Fruit fly (Drosophila melanogaster) whole organism, embryonic: Measurements from ENCODE around the gene CG1632.
A peak's percentile ranks its signal among the peaks of the same experiment; 100 is the strongest.

Experiments used
- ATbp ChIP-seq: fragments of 200-800 bp; sonication (Bioruptor generic); optimal IDR thresholded peaks from 2 replicates; lab custom pipeline; 2017; ENCODE audit warnings: missing biosample characterization, mild to moderate bottlenecking, missing genetic modification characterization, missing genetic modification reagents
- Ada2b ChIP-seq: fragments of 200-800 bp; sonication (Bioruptor generic); IDR thresholded peaks from 2 replicates; pipeline ENCODE4 v1.3.6; 2022; ENCODE audit warnings: missing biosample characterization, missing genetic modification characterization
- BEAF-32 ChIP-seq: fragments of 200-800 bp; sonication (Bioruptor generic); optimal IDR thresholded peaks from 3 replicates; lab custom pipeline; 2017; ENCODE audit warnings: missing biosample characterization, missing genetic modification characterization, mild to moderate bottlenecking, moderate library complexity, missing genetic modification reagents
- CG12659 ChIP-seq: fragments of 200-800 bp; sonication (Bioruptor generic); optimal IDR thresholded peaks from 3 replicates; lab custom pipeline; 2017; ENCODE audit warnings: mild to moderate bottlenecking, missing biosample characterization, missing genetic modification reagents, missing genetic modification characterization
- CG12744 ChIP-seq: fragments of 200-800 bp; sonication (Bioruptor generic); optimal IDR thresholded peaks from 2 replicates; lab custom pipeline; 2016; ENCODE audit warnings: missing biosample characterization, missing genetic modification characterization
- CG13287 ChIP-seq: fragments of 200-800 bp; sonication (Bioruptor generic); IDR thresholded peaks from 2 replicates; pipeline ENCODE4 v1.3.6; 2022; ENCODE audit warnings: missing biosample characterization, missing genetic modification characterization; ENCODE audit not compliant: partially characterized antibody
- CG14860 ChIP-seq: fragments of 200-800 bp; sonication (Bioruptor generic); IDR thresholded peaks from 3 replicates; pipeline ENCODE4 v1.3.6; 2022; ENCODE audit warnings: missing biosample characterization, missing genetic modification characterization; ENCODE audit not compliant: partially characterized antibody
- CG15514 ChIP-seq: fragments of 200-800 bp; sonication (Bioruptor generic); optimal IDR thresholded peaks from 3 replicates; lab custom pipeline; 2017; ENCODE audit warnings: missing biosample characterization, missing genetic modification characterization, mild to moderate bottlenecking, moderate library complexity, missing genetic modification reagents
- CG16813 ChIP-seq: fragments of 200-800 bp; sonication (Bioruptor generic); IDR thresholded peaks from 3 replicates; pipeline ENCODE4 v1.3.6; 2022; ENCODE audit warnings: missing biosample characterization, missing genetic modification characterization; ENCODE audit not compliant: partially characterized antibody
- CG2116 ChIP-seq: fragments of 200-800 bp; sonication (Bioruptor generic); optimal IDR thresholded peaks from 3 replicates; lab custom pipeline; 2018; ENCODE audit warnings: missing biosample characterization, mild to moderate bottlenecking, missing genetic modification characterization
- CG2129 ChIP-seq: fragments of 200-800 bp; sonication (Bioruptor generic); IDR thresholded peaks from 2 replicates; pipeline ENCODE4 v1.3.6; 2022; ENCODE audit warnings: missing biosample characterization, missing genetic modification characterization; ENCODE audit not compliant: partially characterized antibody
- CG30403 ChIP-seq: fragments of 200-800 bp; sonication (Bioruptor generic); optimal IDR thresholded peaks from 3 replicates; lab custom pipeline; 2016; ENCODE audit warnings: missing biosample characterization, missing genetic modification characterization
- CG33557 ChIP-seq: fragments of 200-800 bp; sonication (Bioruptor generic); optimal IDR thresholded peaks from 2 replicates; lab custom pipeline; 2019; ENCODE audit warnings: missing biosample characterization, mild to moderate bottlenecking, missing genetic modification characterization, moderate library complexity
- CG7839 ChIP-seq: fragments of 200-800 bp; sonication (Bioruptor generic); optimal IDR thresholded peaks from 3 replicates; lab custom pipeline; 2018; ENCODE audit warnings: missing biosample characterization, mild to moderate bottlenecking, missing genetic modification characterization, moderate library complexity
- CG7963 ChIP-seq: fragments of 200-800 bp; sonication (Bioruptor generic); IDR thresholded peaks from 3 replicates; pipeline ENCODE4 v1.3.6; 2022; ENCODE audit warnings: missing biosample characterization, missing genetic modification characterization; ENCODE audit not compliant: partially characterized antibody
- D ChIP-seq, 2 experiments: fragments of 200-800 bp in 1 of 2; fragments of >200 bp in 1 of 2; sonication (Bioruptor generic) in 1 of 2; optimal IDR thresholded peaks; 2 replicates in 1 of 2; 3 replicates in 1 of 2; lab custom pipeline; 2017; ENCODE audit warnings: mild to moderate bottlenecking in 1 of 2, missing biosample characterization in 1 of 2, missing genetic modification characterization in 1 of 2, missing genetic modification reagents in 1 of 2
- Dll ChIP-seq: fragments of 200-800 bp; sonication (Bioruptor generic); IDR thresholded peaks from 4 replicates; pipeline ENCODE4 v1.3.6; 2022; ENCODE audit warnings: missing biosample characterization, missing genetic modification characterization; ENCODE audit not compliant: partially characterized antibody
- Doc2 ChIP-seq: fragments of 200-800 bp; sonication (Bioruptor generic); IDR thresholded peaks from 2 replicates; pipeline ENCODE4 v1.3.6; 2022; ENCODE audit warnings: missing biosample characterization, missing genetic modification characterization
- Fer1 ChIP-seq: fragments of 200-800 bp; sonication (Bioruptor generic); optimal IDR thresholded peaks from 2 replicates; lab custom pipeline; 2017; ENCODE audit warnings: missing biosample characterization, mild to moderate bottlenecking, missing genetic modification characterization
- Fer3 ChIP-seq: fragments of 200-800 bp; sonication (Bioruptor generic); optimal IDR thresholded peaks from 2 replicates; lab custom pipeline; 2018; ENCODE audit warnings: missing biosample characterization, mild to moderate bottlenecking, missing genetic modification characterization, moderate library complexity
- Gsc ChIP-seq: fragments of 200-800 bp; sonication (Bioruptor generic); IDR thresholded peaks from 2 replicates; pipeline ENCODE4 v1.3.6; 2022; ENCODE audit warnings: missing biosample characterization, missing genetic modification characterization
- HLH4C ChIP-seq: fragments of 200-800 bp; sonication (Bioruptor generic); IDR thresholded peaks from 3 replicates; pipeline ENCODE4 v1.3.6; 2022; ENCODE audit warnings: missing biosample characterization, missing genetic modification characterization; ENCODE audit not compliant: partially characterized antibody
- Lhr ChIP-seq: fragments of 200-800 bp; sonication (Bioruptor generic); optimal IDR thresholded peaks from 3 replicates; lab custom pipeline; 2017; ENCODE audit warnings: mild to moderate bottlenecking, missing biosample characterization, missing genetic modification reagents, missing genetic modification characterization
- Lpt ChIP-seq: fragments of >200 bp; optimal IDR thresholded peaks from 2 replicates; lab custom pipeline; 2018; ENCODE audit warnings: missing biosample characterization, missing genetic modification characterization
- Opbp ChIP-seq: fragments of 200-800 bp; sonication (Bioruptor generic); IDR thresholded peaks from 3 replicates; pipeline ENCODE4 v1.3.6; 2022; ENCODE audit warnings: missing biosample characterization, missing genetic modification characterization; ENCODE audit not compliant: partially characterized antibody
- Pdp1 ChIP-seq, 2 experiments: fragments of 200-800 bp; sonication (Bioruptor generic); optimal IDR thresholded peaks; 3 replicates each; lab custom pipeline; 2016; ENCODE audit warnings: missing biosample characterization in 2 of 2, missing genetic modification characterization in 2 of 2, mild to moderate bottlenecking in 1 of 2, moderate library complexity in 1 of 2
- Ravus ChIP-seq: fragments of 200-800 bp; sonication (Bioruptor generic); IDR thresholded peaks from 2 replicates; pipeline ENCODE4 v1.3.6; 2022; ENCODE audit warnings: missing biosample characterization, missing genetic modification characterization
- Rx ChIP-seq: fragments of 200-800 bp; sonication (Bioruptor generic); IDR thresholded peaks from 2 replicates; pipeline ENCODE4 v1.3.6; 2022; ENCODE audit warnings: missing biosample characterization, missing genetic modification characterization
- Sox102F ChIP-seq: fragments of 200-800 bp; sonication (Bioruptor generic); optimal IDR thresholded peaks from 2 replicates; lab custom pipeline; 2018; ENCODE audit warnings: missing biosample characterization, mild to moderate bottlenecking, missing genetic modification characterization, moderate library complexity
- ara ChIP-seq: fragments of 200-800 bp; sonication (Bioruptor generic); IDR thresholded peaks from 2 replicates; pipeline ENCODE4 v1.3.6; 2022; ENCODE audit warnings: missing biosample characterization, missing genetic modification characterization
- caup ChIP-seq: fragments of 200-800 bp; sonication (Bioruptor generic); optimal IDR thresholded peaks from 3 replicates; lab custom pipeline; 2017; ENCODE audit warnings: missing biosample characterization, mild to moderate bottlenecking, missing genetic modification characterization, moderate library complexity; ENCODE audit not compliant: severe bottlenecking
- croc ChIP-seq: fragments of 200-800 bp; sonication (Bioruptor generic); conservative IDR thresholded peaks from 3 replicates; pipeline ENCODE4 v1.3.6; 2022; ENCODE audit warnings: missing biosample characterization, missing genetic modification characterization
- fd3F ChIP-seq: fragments of 200-800 bp; sonication (Bioruptor generic); optimal IDR thresholded peaks from 2 replicates; lab custom pipeline; 2018; ENCODE audit warnings: missing biosample characterization, mild to moderate bottlenecking, missing genetic modification characterization, moderate library complexity
- grn ChIP-seq: fragments of 200-800 bp; sonication (Bioruptor generic); optimal IDR thresholded peaks from 3 replicates; lab custom pipeline; 2017; ENCODE audit warnings: missing biosample characterization, missing genetic modification characterization
- knrl ChIP-seq: fragments of 200-800 bp; sonication (Bioruptor generic); IDR thresholded peaks from 3 replicates; pipeline ENCODE4 v1.3.6; 2022; ENCODE audit warnings: missing biosample characterization, missing genetic modification characterization; ENCODE audit not compliant: partially characterized antibody
- mam ChIP-seq: fragments of 200-800 bp; sonication (Bioruptor generic); optimal IDR thresholded peaks from 3 replicates; lab custom pipeline; 2016; ENCODE audit warnings: missing biosample characterization, missing genetic modification characterization
- oc ChIP-seq: fragments of 200-800 bp; sonication (Bioruptor generic); optimal IDR thresholded peaks from 2 replicates; lab custom pipeline; 2018; ENCODE audit warnings: missing biosample characterization, mild to moderate bottlenecking, missing genetic modification characterization, moderate library complexity
- pita ChIP-seq: fragments of 200-800 bp; sonication (Bioruptor generic); optimal IDR thresholded peaks from 2 replicates; lab custom pipeline; 2017; ENCODE audit warnings: missing biosample characterization, mild to moderate bottlenecking, missing genetic modification characterization
- sisA ChIP-seq: fragments of 200-800 bp; sonication (Bioruptor generic); IDR thresholded peaks from 2 replicates; pipeline ENCODE4 v1.3.6; 2022; ENCODE audit warnings: missing biosample characterization, missing genetic modification characterization
- sna ChIP-seq: fragments of 200-800 bp; sonication (Bioruptor generic); IDR thresholded peaks from 2 replicates; pipeline ENCODE4 v1.3.6; 2022; ENCODE audit warnings: missing biosample characterization, missing genetic modification characterization; ENCODE audit not compliant: partially characterized antibody
- so ChIP-seq: fragments of 200-800 bp; sonication (Bioruptor generic); IDR thresholded peaks from 3 replicates; pipeline ENCODE4 v1.3.6; 2022; ENCODE audit warnings: missing biosample characterization, missing genetic modification characterization
- sr ChIP-seq: fragments of 200-800 bp; sonication (Bioruptor generic); IDR thresholded peaks from 3 replicates; pipeline ENCODE4 v1.3.6; 2022; ENCODE audit warnings: missing biosample characterization, missing genetic modification characterization
- stwl ChIP-seq: fragments of 200-800 bp; sonication (Bioruptor generic); optimal IDR thresholded peaks from 3 replicates; lab custom pipeline; 2018; ENCODE audit warnings: missing biosample characterization, mild to moderate bottlenecking, missing genetic modification characterization, moderate library complexity
- toy ChIP-seq: fragments of 200-800 bp; sonication (Bioruptor generic); IDR thresholded peaks from 2 replicates; pipeline ENCODE4 v1.3.6; 2022; ENCODE audit warnings: missing biosample characterization, missing genetic modification characterization
- tup ChIP-seq: fragments of 200-800 bp; sonication (Bioruptor generic); optimal IDR thresholded peaks from 2 replicates; lab custom pipeline; 2016; ENCODE audit warnings: missing biosample characterization, mild to moderate bottlenecking, missing genetic modification characterization, moderate library complexity
- tx ChIP-seq: fragments of 200-800 bp; sonication (Bioruptor generic); optimal IDR thresholded peaks from 2 replicates; lab custom pipeline; 2016; ENCODE audit warnings: missing biosample characterization, missing genetic modification characterization
- unc-4 ChIP-seq: fragments of 200-800 bp; sonication (Bioruptor generic); IDR thresholded peaks from 2 replicates; pipeline ENCODE4 v1.3.6; 2022; ENCODE audit warnings: missing biosample characterization, missing genetic modification characterization; ENCODE audit not compliant: partially characterized antibody
- zen2 ChIP-seq: fragments of 200-800 bp; sonication (Bioruptor generic); IDR thresholded peaks from 3 replicates; pipeline ENCODE4 v1.3.6; 2022; ENCODE audit warnings: missing biosample characterization, missing genetic modification characterization; ENCODE audit not compliant: partially characterized antibody
- zfh2 ChIP-seq: fragments of 200-800 bp; sonication (Bioruptor generic); optimal IDR thresholded peaks from 2 replicates; lab custom pipeline; 2016; ENCODE audit warnings: missing biosample characterization, missing genetic modification characterization

The CG1632 gene

DNA sequence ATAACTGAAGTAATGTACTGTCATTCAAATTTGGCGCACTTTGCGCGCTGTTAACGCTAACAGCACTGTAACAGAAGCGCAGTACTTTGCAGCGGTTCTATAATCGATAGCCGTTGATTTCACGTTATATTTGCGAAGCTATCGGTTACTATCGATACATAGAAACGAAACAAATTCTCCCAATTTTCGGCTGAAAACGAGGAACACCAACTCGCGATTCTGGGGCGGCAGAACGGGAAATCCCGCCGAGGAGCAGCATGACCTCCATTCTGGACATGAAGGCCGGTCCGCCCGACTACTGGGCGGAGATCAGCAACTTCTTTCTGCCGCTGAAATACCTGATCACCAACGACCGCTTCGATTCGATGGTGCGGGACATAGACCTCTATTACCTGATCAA, 20.8 kb downstream of the CG1632 start, which contains the start of gene CG1636 (continued):
- TF ChIP-seq pita (GFP tag; lab: Kevin White, UChicago) (no peak), CG30403 (GFP tag; lab: Kevin White, UChicago) (no peak), zen2 (GFP tag; lab: Robert Waterston, UW) (peak; percentile 83), sisA (no peak), CG7839 (tag; lab: Kevin White, UChicago) (no peak), CG12744 (GFP tag; lab: Kevin White, UChicago) (no peak), mam (GFP tag; lab: Kevin White, UChicago) (no peak), Dll (GFP tag; lab: Robert Waterston, UW) (peak; percentile 87), toy (no peak), knrl (peak; percentile 79), sr (GFP tag; lab: Robert Waterston, UW) (no peak), CG16813 (GFP tag; lab: Robert Waterston, UW) (peak; percentile 77), tup (GFP tag; lab: Kevin White, UChicago) (no peak), BEAF-32 (peak; percentile 82), sna (GFP tag; lab: Robert Waterston, UW) (peak; percentile 89), Doc2 (GFP tag; lab: Robert Waterston, UW) (no peak), ATbp (GFP tag; lab: Kevin White, UChicago) (no peak), CG12659 (GFP tag; lab: Kevin White, UChicago) (no peak), HLH4C (GFP tag; lab: Robert Waterston, UW) (peak; percentile 72), zfh2 (GFP tag; lab: Kevin White, UChicago) (no peak), CG14860 (GFP tag; lab: Robert Waterston, UW) (peak; percentile 62; the same call in 2 of the 3 replicates), CG2129 (peak; percentile 68), Opbp (GFP tag; lab: Robert Waterston, UW) (peak; percentile 87), oc (no peak), ara (no peak), Gsc (GFP tag; lab: Robert Waterston, UW) (no peak), Fer3 (tag; lab: Kevin White, UChicago) (no peak), Lhr (no peak), grn (GFP tag; lab: Kevin White, UChicago) (no peak), CG2116 (peak; percentile 63), D (optimal IDR thresholded peaks at IDR 0.05; lab: Kevin White, UChicago) (no peak), D (GFP tag; optimal IDR thresholded peaks at IDR 0.05; lab: Kevin White, UChicago) (no peak), CG7963 (GFP tag; lab: Robert Waterston, UW) (peak; percentile 81), Fer1 (no peak), fd3F (GFP tag; lab: Kevin White, UChicago) (no peak), Pdp1 (GFP tag; optimal IDR thresholded peaks at IDR 0.05; lab: Kevin White, UChicago) (no peak), CG33557 (GFP tag; lab: Kevin White, UChicago) (no peak), croc (GFP tag; lab: Robert Waterston, UW) (no peak), Ada2b (GFP tag; lab: Robert Waterston, UW) (no peak), Sox102F (GFP tag; lab: Kevin White, UChicago) (no peak), so (GFP tag; lab: Robert Waterston, UW) (no peak), caup (GFP tag; lab: Kevin White, UChicago) (no peak), CG15514 (GFP tag; lab: Kevin White, UChicago) (peak; percentile 52), Lpt (GFP tag; lab: Kevin White, UChicago) (no peak), unc-4 (GFP tag; lab: Robert Waterston, UW) (peak; percentile 86), Rx (GFP tag; lab: Robert Waterston, UW) (no peak), Ravus (GFP tag; lab: Robert Waterston, UW) (no peak), tx (no peak), stwl (peak; percentile 39), CG13287 (GFP tag; lab: Robert Waterston, UW) (peak; percentile 92)
